Worm (Caenorhabditis elegans): ENCODE results near the gene ifa-3.

ce11 chrX:16317629-16318028 is 47.8 kb upstream of the ifa-3 start, which contains the start of gene T01B4.3:
- TF ChIP-seq ref-1 (GFP tag; conservative IDR thresholded peaks at IDR 0.05) (no peak), tab-1 (GFP tag; IDR thresholded peaks at IDR 0.05) (no peak), flt-1 (GFP tag; IDR thresholded peaks at IDR 0.05) (no peak), med-1 (GFP tag; optimal IDR thresholded peaks at IDR 0.05; ENCODE audit: insufficient read depth) (no peak), ztf-23 (GFP tag; IDR thresholded peaks at IDR 0.05) (no peak), T22C8.4 (GFP tag; IDR thresholded peaks at IDR 0.05) (no peak)

Data from whole organism, midembryonic.